Worm (Caenorhabditis elegans) whole organism, young adult: ENCODE measurements around the gene mrps-18A.

Experiments used
- Y53F4B.3 ChIP-seq: fragments of 200-800 bp; sonication (Bioruptor generic); IDR thresholded peaks from 2 replicates; pipeline ENCODE4 v1.3.6; 2022; ENCODE audit warnings: missing genetic modification reagents, missing genetic modification characterization, missing compliant biosample characterization
- ceh-91 ChIP-seq: fragments of 200-800 bp; sonication (Bioruptor generic); IDR thresholded peaks from 2 replicates; pipeline ENCODE4 v1.3.6; 2022; ENCODE audit warnings: missing genetic modification reagents, missing genetic modification characterization, missing compliant biosample characterization
- die-1 ChIP-seq: sonication (generic microtip); optimal IDR thresholded peaks from 2 replicates; lab custom pipeline; 2016; ENCODE audit warnings: missing genotype, mild to moderate bottlenecking, missing genetic modification characterization, missing compliant biosample characterization
- him-1 ChIP-seq: sonication (generic microtip); optimal IDR thresholded peaks from 2 replicates; lab custom pipeline; 2016; ENCODE audit warnings: missing genotype, missing genetic modification reagents, missing genetic modification characterization, missing compliant biosample characterization
- sea-2 ChIP-seq: fragments of 200-800 bp; sonication (Bioruptor generic); IDR thresholded peaks from 2 replicates; pipeline ENCODE4 v1.3.6; 2022; ENCODE audit warnings: missing genetic modification characterization, missing compliant biosample characterization
- unc-130 ChIP-seq: sonication (generic microtip); optimal IDR thresholded peaks from 2 replicates; lab custom pipeline; 2016; ENCODE audit warnings: missing genetic modification reagents, missing genetic modification characterization, missing compliant biosample characterization

DNA sequence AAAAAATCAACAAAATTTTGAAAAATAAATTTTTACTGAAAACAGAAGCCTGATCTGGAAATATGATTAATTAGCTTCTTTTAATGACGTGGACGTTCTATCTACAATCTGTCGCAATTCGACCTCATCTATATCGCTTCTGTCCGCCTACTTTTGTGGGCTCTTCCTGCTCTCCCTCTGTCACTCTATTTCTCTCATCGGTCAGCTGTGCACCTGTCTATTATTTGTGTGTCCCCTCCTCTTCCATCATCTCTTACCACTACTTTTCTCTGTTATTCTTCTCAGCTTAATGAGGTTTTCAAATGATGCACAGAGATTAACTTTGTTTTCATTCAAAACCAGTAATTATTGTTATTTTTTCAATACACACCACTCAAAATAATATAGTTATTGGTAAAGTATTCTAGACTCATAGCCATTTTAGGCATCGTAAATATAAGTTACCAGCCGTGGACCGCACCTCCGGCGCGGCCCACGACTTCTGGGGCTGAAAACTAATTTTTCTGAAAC is 32.6 kb downstream of the mrps-18A start:
- TF ChIP-seq sea-2 (GFP tag; lab: Robert Waterston, UW) (no peak), unc-130 (GFP tag; lab: Kevin White, UChicago) (no peak), Y53F4B.3 (GFP tag; lab: Robert Waterston, UW) (no peak), die-1 (no peak), him-1 (tag; lab: Kevin White, UChicago) (no peak), ceh-91 (GFP tag; lab: Robert Waterston, UW) (no peak)
